Worm (Caenorhabditis elegans) whole organism, L4/young adult: ENCODE results near the gene C06B3.1.

ENCODE experiments used
- W03F9.2 ChIP-seq: fragments of 150-350 bp; optimal IDR thresholded peaks from 2 replicates; lab custom pipeline; 2014; ENCODE audit warnings: missing biosample characterization, missing genetic modification characterization
- dao-5 ChIP-seq: sonication (generic microtip); optimal IDR thresholded peaks from 2 replicates; lab custom pipeline; 2016; ENCODE audit warnings: missing genotype, missing genetic modification characterization, moderate library complexity, missing compliant biosample characterization
- him-1 ChIP-seq: sonication (generic microtip); optimal IDR thresholded peaks from 2 replicates; lab custom pipeline; 2016; ENCODE audit warnings: missing genotype, missing genetic modification reagents, missing genetic modification characterization, missing compliant biosample characterization

ce11 chrV:13858906-13859305 is 43.7 kb upstream of the C06B3.1 start, which contains the start of gene srx-135:
- TF ChIP-seq him-1 (tag; lab: Kevin White, UChicago): no peak
- TF ChIP-seq W03F9.2 (tag; lab: Kevin White, UChicago): no peak
- no peak for TF ChIP-seq dao-5 (tag; lab: Kevin White, UChicago)
